Fruit fly (Drosophila melanogaster): ENCODE measurements around the gene Spt20.

DNA sequence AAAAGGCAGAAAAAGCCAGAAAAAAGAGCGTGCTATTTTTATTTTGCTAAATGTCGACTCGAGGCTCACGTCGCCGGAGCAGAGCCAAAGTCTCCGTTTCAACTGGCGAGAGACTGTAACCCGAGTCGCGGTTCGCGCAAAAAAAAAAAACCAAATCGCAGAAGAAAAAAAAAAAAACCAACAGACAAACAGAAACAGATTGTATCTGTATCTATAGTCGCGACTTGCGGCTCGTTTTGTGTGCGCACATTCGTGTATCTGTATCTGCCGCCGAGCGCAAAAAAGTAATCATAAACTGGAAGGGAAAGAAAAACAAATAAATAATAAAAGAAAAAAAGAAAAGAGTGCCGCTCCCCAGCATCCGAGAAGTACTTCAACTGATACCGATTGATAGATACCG, 7.4 kb upstream of the Spt20 start:
- TF ChIP-seq h (optimal IDR thresholded peaks at IDR 0.05) (no peak), psq (optimal IDR thresholded peaks at IDR 0.05) (no peak)

Data from Kc167 (cell line).